Worm (Caenorhabditis elegans): ENCODE results near the gene F16G10.10.

Gene F16G10.10

DNA sequence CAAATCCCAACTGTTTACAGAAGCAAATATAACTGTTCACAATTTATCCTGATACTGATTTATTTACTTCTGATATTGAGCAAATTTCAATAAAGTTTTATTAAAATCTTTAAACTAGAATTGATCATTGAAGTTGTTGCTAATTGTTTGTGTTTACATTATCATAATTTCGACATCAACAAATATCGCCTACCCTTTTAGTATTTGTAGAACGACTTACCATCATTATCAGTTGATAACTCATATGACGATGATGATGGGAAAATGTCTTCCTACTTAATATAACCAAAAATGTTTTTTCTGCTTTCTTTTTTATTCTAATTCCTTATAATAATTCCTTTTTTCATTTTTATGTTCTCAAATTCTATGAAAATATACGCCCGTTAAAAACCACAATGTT is 29.9 kb upstream of the F16G10.10 start (continued):
- no peak for TF ChIP-seq nhr-102 (tag; optimal IDR thresholded peaks at IDR 0.05)

DNA sequence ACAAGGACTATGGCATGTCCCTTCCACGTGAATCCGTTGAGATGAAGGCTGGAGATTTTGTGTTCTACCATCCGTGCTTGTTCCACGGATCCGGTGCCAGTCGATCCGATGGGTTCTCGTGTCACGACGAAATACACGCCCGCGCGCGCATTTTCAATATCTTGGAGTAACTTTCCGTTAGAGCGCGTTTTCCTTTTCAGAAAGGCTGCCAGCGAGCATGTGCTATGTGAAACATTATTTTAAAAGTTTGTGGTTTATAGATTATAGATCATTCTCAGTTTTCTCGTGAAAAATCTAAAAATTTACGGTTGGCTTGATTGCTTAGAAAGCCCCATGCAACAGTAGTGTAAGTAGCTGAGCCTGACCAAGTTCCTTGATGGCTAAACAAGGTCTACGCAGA is 28.1 kb upstream of the F16G10.10 start, which contains the start of gene fbxc-20:
Gene fbxc-20 (plus strand): TSS at position 301 of the 400 bp plus-strand sequence.
- no peak for TF ChIP-seq Y5F2A.4 (GFP tag; optimal IDR thresholded peaks at IDR 0.05)
- no peak for TF ChIP-seq F49E8.2 (tag; optimal IDR thresholded peaks at IDR 0.05; ENCODE audit: borderline replicate concordance)
- TF ChIP-seq aha-1 (tag) = no peak
- no peak for TF ChIP-seq ama-1 (optimal IDR thresholded peaks at IDR 0.05)
- no peak for TF ChIP-seq Y48G9A.11 (GFP tag; IDR thresholded peaks at IDR 0.05)
- TF ChIP-seq lim-7 (GFP tag; IDR thresholded peaks at IDR 0.05) = no peak
- no peak for TF ChIP-seq lin-29 (GFP tag; IDR thresholded peaks at IDR 0.05)
- no peak for TF ChIP-seq unc-39 (tag; optimal IDR thresholded peaks at IDR 0.05)
- no peak for TF ChIP-seq mes-2 (tag; optimal IDR thresholded peaks at IDR 0.05; ENCODE audit: poor library complexity, severe bottlenecking)
- TF ChIP-seq dpl-1 (GFP tag; optimal IDR thresholded peaks at IDR 0.05) = no peak
- TF ChIP-seq dmd-9 (GFP tag; IDR thresholded peaks at IDR 0.05) = no peak
- no peak for TF ChIP-seq dmd-8 (GFP tag; IDR thresholded peaks at IDR 0.05)
- no peak for TF ChIP-seq hif-1 (tag; optimal IDR thresholded peaks at IDR 0.05)
- no peak for TF ChIP-seq ctbp-1 (GFP tag; IDR thresholded peaks at IDR 0.05)
- TF ChIP-seq nhr-28 (tag; optimal IDR thresholded peaks at IDR 0.05) = no peak
- no peak for TF ChIP-seq nhr-102 (tag; optimal IDR thresholded peaks at IDR 0.05)
- no peak for TF ChIP-seq ZK546.5 (tag; optimal IDR thresholded peaks at IDR 0.05)

DNA sequence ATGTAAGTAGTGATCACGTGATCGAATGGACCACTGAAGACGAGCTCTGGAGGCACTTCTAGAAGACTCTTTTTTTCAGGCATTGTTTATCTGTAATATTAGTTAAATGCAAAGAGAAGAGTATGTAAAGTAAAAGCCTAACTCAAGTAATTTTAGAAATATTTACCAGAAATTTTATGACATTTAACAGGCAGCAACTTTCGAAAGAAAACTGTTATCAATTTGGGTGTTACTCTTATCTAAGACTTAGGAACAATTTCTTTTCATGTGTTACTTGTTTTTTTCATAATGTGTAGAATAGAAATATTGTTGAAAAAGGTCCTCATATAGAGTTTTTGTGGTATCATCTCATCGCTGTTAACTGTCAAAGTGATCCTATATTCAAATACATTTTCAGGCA is 27.1 kb upstream of the F16G10.10 start, which contains the start of the genes F42G2.5 and F42G2.7:
Gene F42G2.5 (minus strand): TSS at position 101 of the 400 bp plus-strand sequence.
Gene F42G2.7 (plus strand): TSS at position 270 of the 400 bp plus-strand sequence.
- TF ChIP-seq mep-1 (tag; optimal IDR thresholded peaks at IDR 0.05) (no peak), F49E8.2 (tag; optimal IDR thresholded peaks at IDR 0.05; ENCODE audit: borderline replicate concordance) (no peak), jun-1 (tag; optimal IDR thresholded peaks at IDR 0.05) (no peak), F44E2.7 (GFP tag; IDR thresholded peaks at IDR 0.05) (no peak), lin-15B (tag; optimal IDR thresholded peaks at IDR 0.05) (no peak), nhr-10 (tag; optimal IDR thresholded peaks at IDR 0.05) (no peak), ces-1 (GFP tag; optimal IDR thresholded peaks at IDR 0.05) (no peak), daf-16 (GFP tag; optimal IDR thresholded peaks at IDR 0.05) (no peak), daf-16 (tag; optimal IDR thresholded peaks at IDR 0.05) (peak; percentile 80), sdz-12 (GFP tag; optimal IDR thresholded peaks at IDR 0.05) (no peak), nhr-28 (tag; optimal IDR thresholded peaks at IDR 0.05) (peak; percentile 32), T20F7.1 (GFP tag; optimal IDR thresholded peaks at IDR 0.05) (no peak), php-3 (GFP tag; IDR thresholded peaks at IDR 0.05) (no peak), pqm-1 (tag; optimal IDR thresholded peaks at IDR 0.05) (peak; percentile 45), zfp-2 (tag; optimal IDR thresholded peaks at IDR 0.05) (no peak), nhr-111 (GFP tag; optimal IDR thresholded peaks at IDR 0.05) (no peak), nhr-102 (tag; optimal IDR thresholded peaks at IDR 0.05) (no peak), ctbp-1 (GFP tag; IDR thresholded peaks at IDR 0.05) (no peak), hlh-11 (tag; optimal IDR thresholded peaks at IDR 0.05) (no peak), unc-39 (tag; optimal IDR thresholded peaks at IDR 0.05) (no peak), snpc-1.2 (GFP tag; IDR thresholded peaks at IDR 0.05) (no peak), ceh-62 (tag; optimal IDR thresholded peaks at IDR 0.05) (no peak), dmd-9 (GFP tag; IDR thresholded peaks at IDR 0.05) (no peak), ZK337.2 (GFP tag; IDR thresholded peaks at IDR 0.05) (no peak)

DNA sequence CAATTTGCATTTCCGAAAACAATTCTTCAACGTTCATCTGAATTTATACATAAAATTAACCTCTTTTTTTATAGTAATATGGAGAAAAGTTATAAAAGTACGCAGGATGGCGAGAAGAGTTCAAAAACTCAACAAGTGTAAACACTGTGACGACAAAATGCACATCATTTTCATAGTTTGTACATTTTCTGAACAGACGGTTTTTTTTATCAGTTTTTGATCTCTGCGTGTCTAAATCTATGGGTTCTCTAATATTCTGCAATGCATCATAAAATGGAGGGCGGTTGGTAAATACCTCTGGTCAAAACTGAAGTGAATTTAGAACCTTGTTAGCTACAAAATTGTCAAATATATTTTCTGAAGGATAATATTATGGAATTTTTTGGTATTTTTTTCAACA is 24.7 kb upstream of the F16G10.10 start, which contains the start of gene fbxa-4:
Gene fbxa-4 (minus strand): TSS at position 93 of the 400 bp plus-strand sequence.
- TF ChIP-seq unc-62 (GFP tag; optimal IDR thresholded peaks at IDR 0.05 in 1 of 2) = peak in 1 of 2 experiments; percentile 56
- TF ChIP-seq unc-62 (tag; optimal IDR thresholded peaks at IDR 0.05) = no peak
- peak; percentile 67 for TF ChIP-seq nhr-77 (tag; optimal IDR thresholded peaks at IDR 0.05)
- TF ChIP-seq dmd-6 (GFP tag; IDR thresholded peaks at IDR 0.05) = 0 out of 2 replicates have a peak, but pooled peaks have one; percentile 32
- TF ChIP-seq dve-1 (tag; optimal IDR thresholded peaks at IDR 0.05; ENCODE audit: insufficient read depth) = peak; percentile 75
- TF ChIP-seq daf-16 (GFP tag; optimal IDR thresholded peaks at IDR 0.05) = no peak
- peak; percentile 87 for TF ChIP-seq daf-16 (tag; optimal IDR thresholded peaks at IDR 0.05)
- TF ChIP-seq lsy-2 (tag; optimal IDR thresholded peaks at IDR 0.05) = peak in 1 of 2 experiments; percentile 4
- TF ChIP-seq dmd-8 (GFP tag; IDR thresholded peaks at IDR 0.05) = no peak
- no peak for TF ChIP-seq nhr-111 (GFP tag; optimal IDR thresholded peaks at IDR 0.05)
- no peak for TF ChIP-seq ztf-11 (tag; optimal IDR thresholded peaks at IDR 0.05)
- TF ChIP-seq mxl-2 (GFP tag; conservative IDR thresholded peaks at IDR 0.05) = no peak
- TF ChIP-seq pqm-1 (tag; optimal IDR thresholded peaks at IDR 0.05) = peak; percentile 52
- TF ChIP-seq Y48G9A.11 (GFP tag; IDR thresholded peaks at IDR 0.05) = no peak
- TF ChIP-seq hlh-11 (tag; optimal IDR thresholded peaks at IDR 0.05) = peak; percentile 47
- no peak for TF ChIP-seq saeg-2 (GFP tag; IDR thresholded peaks at IDR 0.05)
- peak; percentile 93 for TF ChIP-seq nhr-28 (tag; optimal IDR thresholded peaks at IDR 0.05)
- TF ChIP-seq sdz-12 (GFP tag; optimal IDR thresholded peaks at IDR 0.05) = no peak
- TF ChIP-seq mes-2 (tag; optimal IDR thresholded peaks at IDR 0.05; ENCODE audit: poor library complexity, severe bottlenecking) = peak; percentile 18
